Fruit fly (Drosophila melanogaster): ENCODE measurements around the gene ey.

ey gene

dm6 chr4:695845-696244, 1.6 kb upstream of the ey start, which contains the start of gene myo (continued):
- no peak for TF ChIP-seq Scr (GFP tag; IDR thresholded peaks at IDR 0.05; ENCODE audit: partially characterized antibody)
- no peak for TF ChIP-seq NFAT (GFP tag; IDR thresholded peaks at IDR 0.05)
- no peak for TF ChIP-seq HmgD (GFP tag; optimal IDR thresholded peaks at IDR 0.05)
- no peak for TF ChIP-seq CG2889 (GFP tag; IDR thresholded peaks at IDR 0.05)
- TF ChIP-seq abd-A (tag; optimal IDR thresholded peaks at IDR 0.05) = no peak
- TF ChIP-seq CG12659 (GFP tag; optimal IDR thresholded peaks at IDR 0.05) = peak; percentile 32
- no peak for TF ChIP-seq dati (GFP tag; IDR thresholded peaks at IDR 0.05)
- TF ChIP-seq gsb (GFP tag; IDR thresholded peaks at IDR 0.05) = no peak
- peak; percentile 14 for TF ChIP-seq gem (tag; optimal IDR thresholded peaks at IDR 0.05)
- peak; percentile 11 for TF ChIP-seq MESR4 (GFP tag; optimal IDR thresholded peaks at IDR 0.05)
- TF ChIP-seq CG6813 (GFP tag; optimal IDR thresholded peaks at IDR 0.05) = no peak
- peak; percentile 19 for TF ChIP-seq D19A (tag; optimal IDR thresholded peaks at IDR 0.05)
- peak; percentile 2 for TF ChIP-seq YL-1 (GFP tag; optimal IDR thresholded peaks at IDR 0.05)
- TF ChIP-seq CG7839 (tag; optimal IDR thresholded peaks at IDR 0.05) = no peak
- TF ChIP-seq CG13296 (GFP tag; optimal IDR thresholded peaks at IDR 0.05) = no peak
- TF ChIP-seq sima (GFP tag; optimal IDR thresholded peaks at IDR 0.05) = no peak
- no peak for TF ChIP-seq CG10274 (GFP tag; optimal IDR thresholded peaks at IDR 0.05)
- no peak for TF ChIP-seq CG6791 (GFP tag; IDR thresholded peaks at IDR 0.05; ENCODE audit: partially characterized antibody)
- TF ChIP-seq Chrac-16 (GFP tag; optimal IDR thresholded peaks at IDR 0.05) = no peak
- no peak for TF ChIP-seq NK7.1 (GFP tag; optimal IDR thresholded peaks at IDR 0.05)
- TF ChIP-seq PHDP (tag; optimal IDR thresholded peaks at IDR 0.05) = peak; percentile 0
- no peak for TF ChIP-seq Optix (GFP tag; IDR thresholded peaks at IDR 0.05)
- TF ChIP-seq CG12391 (tag; optimal IDR thresholded peaks at IDR 0.05) = no peak
- TF ChIP-seq lilli (GFP tag; optimal IDR thresholded peaks at IDR 0.05) = peak; percentile 7
- no peak for TF ChIP-seq CG7987 (GFP tag; optimal IDR thresholded peaks at IDR 0.05)
- no peak for TF ChIP-seq CG3847 (GFP tag; IDR thresholded peaks at IDR 0.05)
- TF ChIP-seq CG9876 (GFP tag; optimal IDR thresholded peaks at IDR 0.05) = no peak
- TF ChIP-seq tll (GFP tag; optimal IDR thresholded peaks at IDR 0.05) = no peak
- peak; percentile 66 for TF ChIP-seq CG17802 (tag; optimal IDR thresholded peaks at IDR 0.05)
- TF ChIP-seq CG9215 (GFP tag; IDR thresholded peaks at IDR 0.05) = no peak
- TF ChIP-seq lbe (GFP tag; optimal IDR thresholded peaks at IDR 0.05) = peak; percentile 11
- TF ChIP-seq p53 (GFP tag; optimal IDR thresholded peaks at IDR 0.05) = no peak
- TF ChIP-seq row (GFP tag; IDR thresholded peaks at IDR 0.05) = peak; percentile 32; the same call in 1 of the 3 replicates
- no peak for TF ChIP-seq CG8944 (GFP tag; optimal IDR thresholded peaks at IDR 0.05)
- no peak for TF ChIP-seq CG18262 (tag; optimal IDR thresholded peaks at IDR 0.05)
- TF ChIP-seq Hr78 (GFP tag; optimal IDR thresholded peaks at IDR 0.05) = no peak
- no peak for TF ChIP-seq sim (GFP tag; IDR thresholded peaks at IDR 0.05)
- TF ChIP-seq CG4730 (GFP tag; IDR thresholded peaks at IDR 0.05) = no peak
- no peak for TF ChIP-seq CG13287 (GFP tag; IDR thresholded peaks at IDR 0.05; ENCODE audit: partially characterized antibody)
- no peak for TF ChIP-seq CG14965 (GFP tag; optimal IDR thresholded peaks at IDR 0.05; ENCODE audit: borderline replicate concordance)
- no peak for TF ChIP-seq CG1233 (GFP tag; optimal IDR thresholded peaks at IDR 0.05)
- TF ChIP-seq Vsx1 (GFP tag; optimal IDR thresholded peaks at IDR 0.05) = no peak
- TF ChIP-seq CG2199 (GFP tag; IDR thresholded peaks at IDR 0.05) = peak; percentile 95
- TF ChIP-seq CG10959 (GFP tag; IDR thresholded peaks at IDR 0.05) = no peak
- no peak for TF ChIP-seq CG3726 (GFP tag; IDR thresholded peaks at IDR 0.05)
